Fruit fly (Drosophila melanogaster) whole organism, prepupa: Measurements from ENCODE around the gene rho-5.

Source experiments
- CG10669 ChIP-seq: fragments of 200-800 bp; sonication (Bioruptor generic); optimal IDR thresholded peaks from 3 replicates; lab custom pipeline; 2018; ENCODE audit warnings: missing biosample characterization, mild to moderate bottlenecking, missing genetic modification characterization, moderate library complexity
- CG3032 ChIP-seq: fragments of 200-800 bp; optimal IDR thresholded peaks from 2 replicates; lab custom pipeline; 2019; ENCODE audit warnings: missing biosample characterization, mild to moderate bottlenecking, missing genetic modification characterization, moderate library complexity
- CG31627 ChIP-seq: fragments of 200-800 bp; sonication (Bioruptor generic); optimal IDR thresholded peaks from 3 replicates; lab custom pipeline; 2016; ENCODE audit warnings: missing biosample characterization, missing genetic modification characterization
- CG32006 ChIP-seq: fragments of 200-800 bp; sonication (Bioruptor generic); optimal IDR thresholded peaks from 3 replicates; lab custom pipeline; 2017; ENCODE audit warnings: missing biosample characterization, mild to moderate bottlenecking, missing genetic modification characterization
- CG3919 ChIP-seq: fragments of 200-800 bp; sonication (Bioruptor generic); optimal IDR thresholded peaks from 3 replicates; lab custom pipeline; 2016; ENCODE audit warnings: missing biosample characterization, missing genetic modification characterization
- CG6163 ChIP-seq: fragments of 200-800 bp; sonication (Bioruptor generic); IDR thresholded peaks from 3 replicates; pipeline ENCODE4 v1.3.6; 2022; ENCODE audit warnings: missing biosample characterization, missing genetic modification characterization
- CG6276 ChIP-seq: fragments of 200-800 bp; sonication (Bioruptor generic); optimal IDR thresholded peaks from 2 replicates; lab custom pipeline; 2017; ENCODE audit warnings: missing biosample characterization, mild to moderate bottlenecking, missing genetic modification characterization
- CG6808 ChIP-seq: fragments of 200-800 bp; sonication (Bioruptor generic); optimal IDR thresholded peaks from 3 replicates; lab custom pipeline; 2017; ENCODE audit warnings: missing biosample characterization, missing genetic modification characterization, mild to moderate bottlenecking, moderate library complexity, missing genetic modification reagents
- CG7368 ChIP-seq: fragments of 200-800 bp; sonication (Bioruptor generic); optimal IDR thresholded peaks from 3 replicates; lab custom pipeline; 2016; ENCODE audit warnings: missing biosample characterization, missing genetic modification characterization
- CG8632 ChIP-seq: fragments of 200-800 bp; sonication (Bioruptor generic); optimal IDR thresholded peaks from 3 replicates; lab custom pipeline; 2016; ENCODE audit warnings: missing biosample characterization, missing genetic modification characterization
- CG9139 ChIP-seq: fragments of 200-800 bp; sonication (Bioruptor generic); optimal IDR thresholded peaks from 3 replicates; lab custom pipeline; 2017; ENCODE audit warnings: missing biosample characterization, mild to moderate bottlenecking, missing genetic modification characterization
- Eip78C ChIP-seq: fragments of 200-800 bp; sonication (Bioruptor generic); peaks from one replicate; lab custom pipeline; 2016; ENCODE audit warnings: missing biosample characterization, missing genetic modification characterization
- Eip93F ChIP-seq: fragments of 200-800 bp; sonication (Bioruptor generic); optimal IDR thresholded peaks from 2 replicates; lab custom pipeline; 2016; ENCODE audit warnings: missing biosample characterization, mild to moderate bottlenecking, missing genetic modification characterization
- Ets21C ChIP-seq: fragments of 200-800 bp; sonication (Bioruptor generic); optimal IDR thresholded peaks from 3 replicates; lab custom pipeline; 2016; ENCODE audit warnings: missing biosample characterization, missing genetic modification characterization
- Hr4 ChIP-seq: fragments of 200-800 bp; sonication (Bioruptor generic); optimal IDR thresholded peaks from 3 replicates; lab custom pipeline; 2016; ENCODE audit warnings: missing biosample characterization, missing genetic modification characterization
- Met ChIP-seq: fragments of 200-800 bp; sonication (Bioruptor generic); optimal IDR thresholded peaks from 3 replicates; lab custom pipeline; 2016; ENCODE audit warnings: missing biosample characterization, missing genetic modification characterization
- OdsH ChIP-seq: fragments of 200-800 bp; sonication (Bioruptor generic); optimal IDR thresholded peaks from 3 replicates; lab custom pipeline; 2016; ENCODE audit warnings: missing biosample characterization, missing genetic modification characterization
- Smox ChIP-seq: fragments of 200-800 bp; sonication (Bioruptor generic); optimal IDR thresholded peaks from 3 replicates; lab custom pipeline; 2016; ENCODE audit warnings: missing biosample characterization, missing genetic modification characterization
- Sox14 ChIP-seq: fragments of 200-800 bp; sonication (Bioruptor generic); optimal IDR thresholded peaks from 3 replicates; lab custom pipeline; 2016; ENCODE audit warnings: missing biosample characterization, missing genetic modification characterization
- Sox15 ChIP-seq: fragments of 200-800 bp; sonication (Bioruptor generic); optimal IDR thresholded peaks from 3 replicates; lab custom pipeline; 2016; ENCODE audit warnings: missing biosample characterization, missing genetic modification characterization
- cyc ChIP-seq: fragments of 200-800 bp; sonication (Bioruptor generic); optimal IDR thresholded peaks from 3 replicates; lab custom pipeline; 2016; ENCODE audit warnings: missing biosample characterization, missing genetic modification characterization
- esn ChIP-seq: fragments of 200-800 bp; sonication (Bioruptor generic); optimal IDR thresholded peaks from 2 replicates; lab custom pipeline; 2016; ENCODE audit warnings: missing biosample characterization, mild to moderate bottlenecking, missing genetic modification characterization, moderate library complexity
- fkh ChIP-seq: fragments of 200-800 bp; sonication (Bioruptor generic); optimal IDR thresholded peaks from 3 replicates; lab custom pipeline; 2017; ENCODE audit warnings: missing biosample characterization, mild to moderate bottlenecking, missing genetic modification characterization, moderate library complexity
- lz ChIP-seq: fragments of 200-800 bp; sonication (Bioruptor generic); optimal IDR thresholded peaks from 3 replicates; lab custom pipeline; 2016; ENCODE audit warnings: missing biosample characterization, missing genetic modification characterization
- net ChIP-seq: fragments of 200-800 bp; sonication (Bioruptor generic); optimal IDR thresholded peaks from 3 replicates; lab custom pipeline; 2016; ENCODE audit warnings: missing biosample characterization, missing genetic modification characterization
- salr ChIP-seq, 2 experiments: fragments of 200-800 bp; sonication (Bioruptor generic); optimal IDR thresholded peaks; 3 replicates each; lab custom pipeline; 2016 to 2018; ENCODE audit warnings: missing biosample characterization in 2 of 2, missing genetic modification characterization in 2 of 2, mild to moderate bottlenecking in 1 of 2
- ss ChIP-seq, 2 experiments: fragments of 200-800 bp; sonication (Bioruptor generic); optimal IDR thresholded peaks; 2 replicates in 1 of 2; 3 replicates in 1 of 2; lab custom pipeline; 2017 to 2018; ENCODE audit warnings: mild to moderate bottlenecking in 2 of 2, missing biosample characterization in 2 of 2, missing genetic modification characterization in 2 of 2, moderate library complexity in 1 of 2
- svp ChIP-seq: fragments of 200-800 bp; sonication (Bioruptor generic); peaks from one replicate; lab custom pipeline; 2016; ENCODE audit warnings: missing biosample characterization, missing genetic modification characterization
- topi ChIP-seq: fragments of 200-800 bp; sonication (Bioruptor generic); optimal IDR thresholded peaks from 3 replicates; lab custom pipeline; 2016; ENCODE audit warnings: missing biosample characterization, missing genetic modification characterization
- vri ChIP-seq: fragments of 200-800 bp; sonication (Bioruptor generic); optimal IDR thresholded peaks from 3 replicates; lab custom pipeline; 2016; ENCODE audit warnings: missing biosample characterization, mild to moderate bottlenecking, missing genetic modification characterization

Gene rho-5

dm6 chr2L:10408122-10408576 lies 34.4 kb upstream of the rho-5 start, which contains the start of the genes Ip259 and RpS27A (continued):
- TF ChIP-seq fkh (GFP tag; lab: Kevin White, UChicago) (peak; percentile 59), cyc (GFP tag; lab: Kevin White, UChicago) (peak; percentile 76), vri (GFP tag; lab: Kevin White, UChicago) (no peak), Sox14 (GFP tag; lab: Kevin White, UChicago) (no peak), Ets21C (GFP tag; lab: Kevin White, UChicago) (peak; percentile 6), salr (GFP tag; optimal IDR thresholded peaks at IDR 0.05; lab: Kevin White, UChicago) (peak in 1 of 2 experiments; percentile 88), CG32006 (no peak), Met (GFP tag; lab: Kevin White, UChicago) (no peak)

dm6 chr2L:10405008-10405654 lies 31.4 kb upstream of the rho-5 start, which contains the start of the genes CG17768, LSm-4 and Ir31a:
CG17768 (minus strand) TSS chr2L:10405203.
LSm-4 (minus strand) TSS chr2L:10405203.
Ir31a (plus strand) TSS chr2L:10405565.
- TF ChIP-seq fkh (GFP tag; lab: Kevin White, UChicago) (peak; percentile 33), CG9139 (GFP tag; lab: Kevin White, UChicago) (no peak), OdsH (GFP tag; lab: Kevin White, UChicago) (no peak), Eip78C (GFP tag; lab: Kevin White, UChicago) (peak; percentile 23), CG6276 (GFP tag; lab: Kevin White, UChicago) (no peak), topi (no peak), svp (GFP tag; lab: Kevin White, UChicago) (no peak)

- TF ChIP-seq Sox15 (GFP tag; lab: Kevin White, UChicago) (no peak), Ets21C (GFP tag; lab: Kevin White, UChicago) (no peak), Eip93F (GFP tag; lab: Kevin White, UChicago) (no peak), ss (GFP tag; optimal IDR thresholded peaks at IDR 0.05; lab: Kevin White, UChicago) (no peak), Smox (GFP tag; lab: Kevin White, UChicago) (no peak), CG10669 (GFP tag; lab: Kevin White, UChicago) (peak; percentile 78), CG6808 (GFP tag; lab: Kevin White, UChicago) (no peak), CG3919 (GFP tag; lab: Kevin White, UChicago) (no peak), CG3032 (tag; lab: Kevin White, UChicago) (no peak), Eip78C (GFP tag; lab: Kevin White, UChicago) (peak; percentile 50), lz (GFP tag; lab: Kevin White, UChicago) (no peak), CG31627 (GFP tag; lab: Kevin White, UChicago) (no peak), CG6163 (GFP tag; lab: Robert Waterston, UW) (no peak), fkh (GFP tag; lab: Kevin White, UChicago) (peak; percentile 9)
Observed at dm6 chr2L:10403803-10404315, 30.2 kb upstream of the rho-5 start.

- TF ChIP-seq CG3032 (tag; lab: Kevin White, UChicago) (no peak), CG7368 (GFP tag; lab: Kevin White, UChicago) (no peak), ss (GFP tag; optimal IDR thresholded peaks at IDR 0.05; lab: Kevin White, UChicago) (peak in 1 of 2 experiments; percentile 72), esn (GFP tag; lab: Kevin White, UChicago) (peak; percentile 14), vri (GFP tag; lab: Kevin White, UChicago) (peak; percentile 50), CG9139 (GFP tag; lab: Kevin White, UChicago) (no peak), fkh (GFP tag; lab: Kevin White, UChicago) (peak; percentile 83), net (GFP tag; lab: Kevin White, UChicago) (no peak), Hr4 (GFP tag; lab: Kevin White, UChicago) (no peak), Eip78C (GFP tag; lab: Kevin White, UChicago) (peak; percentile 46), CG8632 (no peak), cyc (GFP tag; lab: Kevin White, UChicago) (no peak), topi (peak; percentile 28)
Observed at dm6 chr2L:10396877-10397587, 23.3 kb upstream of the rho-5 start.
